Fruit fly (Drosophila melanogaster): Measurements from ENCODE around the gene CG42822.

DNA sequence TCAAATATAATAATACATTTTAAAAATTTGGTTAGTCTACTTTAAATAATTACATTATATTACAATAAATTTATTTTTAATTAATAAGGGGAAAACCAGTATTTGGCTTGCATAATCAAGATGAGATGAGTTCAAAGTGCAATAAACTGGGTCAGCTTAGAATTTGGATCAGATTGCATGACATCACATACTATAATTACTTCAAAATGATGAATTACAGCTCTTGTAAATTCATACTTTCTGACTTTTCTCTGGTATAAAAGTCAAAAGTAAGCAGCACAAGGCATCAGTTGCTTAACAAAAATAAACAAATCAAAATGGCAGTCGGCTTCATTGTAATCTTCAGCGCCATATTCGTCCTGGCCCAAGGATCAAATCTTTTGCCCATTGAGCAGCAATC lies 3.5 kb downstream of the CG42822 start, which contains the start of gene CG33333:
- no peak for TF ChIP-seq CG8478 (optimal IDR thresholded peaks at IDR 0.05)
- TF ChIP-seq CTCF (optimal IDR thresholded peaks at IDR 0.05) = no peak

Measured in S2 (cell line).